Fruit fly (Drosophila melanogaster): ENCODE measurements around the gene alpha-Est10.

dm6 chr3R:7438869-7439268, 54.8 kb downstream of the alpha-Est10 start:
- TF ChIP-seq CG8478 (optimal IDR thresholded peaks at IDR 0.05) = no peak
- TF ChIP-seq CTCF (optimal IDR thresholded peaks at IDR 0.05) = no peak
